Worm (Caenorhabditis elegans) whole organism, early embryonic: ENCODE results near the gene srh-17.

ENCODE experiments used
- F13C5.2 ChIP-seq: sonication (generic microtip); optimal IDR thresholded peaks from 2 replicates; lab custom pipeline; 2017; ENCODE audit warnings: mild to moderate bottlenecking, missing genetic modification characterization, inconsistent platforms, missing compliant biosample characterization
- ceh-13 ChIP-seq: fragments of 200-800 bp; sonication (Bioruptor generic); optimal IDR thresholded peaks from 2 replicates; lab custom pipeline; 2018; ENCODE audit warnings: mild to moderate bottlenecking, missing genetic modification characterization, missing compliant biosample characterization
- ets-7 ChIP-seq: sonication (generic microtip); optimal IDR thresholded peaks from 2 replicates; lab custom pipeline; 2016; ENCODE audit warnings: missing genotype, missing genetic modification characterization, missing compliant biosample characterization
- flt-1 ChIP-seq: fragments of 200-800 bp; sonication (Bioruptor generic); IDR thresholded peaks from 2 replicates; pipeline ENCODE4 v1.3.6; 2022; ENCODE audit warnings: missing genetic modification characterization, missing compliant biosample characterization
- hmbx-1 ChIP-seq: sonication (generic microtip); optimal IDR thresholded peaks from 2 replicates; lab custom pipeline; 2016; ENCODE audit warnings: mild to moderate bottlenecking, missing genetic modification characterization, missing compliant biosample characterization
- hnd-1 ChIP-seq: sonication (generic microtip); optimal IDR thresholded peaks from 2 replicates; lab custom pipeline; 2016; ENCODE audit warnings: missing genetic modification characterization, missing compliant biosample characterization
- scrt-1 ChIP-seq: fragments of 200-800 bp; sonication (Bioruptor generic); IDR thresholded peaks from 2 replicates; pipeline ENCODE4 v1.3.6; 2022; ENCODE audit warnings: missing genetic modification characterization, missing compliant biosample characterization
- sea-1 ChIP-seq: fragments of 200-800 bp; sonication (Bioruptor generic); conservative IDR thresholded peaks from 2 replicates; pipeline ENCODE4 v1.3.6; 2022; ENCODE audit warnings: missing genetic modification characterization, missing compliant biosample characterization
- tbx-37 ChIP-seq: fragments of 200-800 bp; sonication (Bioruptor generic); conservative IDR thresholded peaks from 2 replicates; pipeline ENCODE4 v1.3.6; 2022; ENCODE audit warnings: missing genetic modification reagents, missing genetic modification characterization, missing compliant biosample characterization

DNA sequence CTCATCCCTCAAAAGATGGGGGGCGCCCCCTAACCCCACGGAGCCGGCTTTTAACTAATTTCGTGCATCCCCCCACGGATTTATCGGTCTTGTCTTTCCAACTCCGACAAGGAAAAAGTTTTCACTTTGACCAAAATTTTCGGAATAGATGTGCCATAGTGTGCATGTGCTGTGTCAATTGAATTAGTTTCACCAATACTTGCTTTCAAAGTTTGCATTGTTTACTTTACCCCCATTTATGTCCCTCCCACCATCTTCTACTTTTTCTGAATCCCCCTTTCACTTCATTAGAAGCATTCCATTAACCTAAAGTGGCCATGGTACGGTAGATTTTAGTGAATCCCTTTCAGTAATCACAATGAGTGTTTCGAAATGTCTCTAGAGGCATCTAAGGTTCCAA lies 43.4 kb upstream of the srh-17 start:
- TF ChIP-seq flt-1 (GFP tag; lab: Robert Waterston, UW) = no peak
- TF ChIP-seq F13C5.2 (tag; lab: Kevin White, UChicago) = no peak
- TF ChIP-seq ceh-13 (GFP tag; lab: Kevin White, UChicago) = no peak
- no peak for TF ChIP-seq hnd-1 (tag; lab: Kevin White, UChicago)
- TF ChIP-seq scrt-1 (GFP tag; lab: Robert Waterston, UW) = no peak
- TF ChIP-seq tbx-37 (GFP tag; lab: Robert Waterston, UW) = no peak
- no peak for TF ChIP-seq sea-1 (GFP tag; lab: Robert Waterston, UW)
- no peak for TF ChIP-seq ets-7 (tag; lab: Kevin White, UChicago)
- TF ChIP-seq hmbx-1 (tag; lab: Kevin White, UChicago) = no peak
